Worm (Caenorhabditis elegans): Measurements from ENCODE around the gene sdz-33.

The sdz-33 gene

DNA sequence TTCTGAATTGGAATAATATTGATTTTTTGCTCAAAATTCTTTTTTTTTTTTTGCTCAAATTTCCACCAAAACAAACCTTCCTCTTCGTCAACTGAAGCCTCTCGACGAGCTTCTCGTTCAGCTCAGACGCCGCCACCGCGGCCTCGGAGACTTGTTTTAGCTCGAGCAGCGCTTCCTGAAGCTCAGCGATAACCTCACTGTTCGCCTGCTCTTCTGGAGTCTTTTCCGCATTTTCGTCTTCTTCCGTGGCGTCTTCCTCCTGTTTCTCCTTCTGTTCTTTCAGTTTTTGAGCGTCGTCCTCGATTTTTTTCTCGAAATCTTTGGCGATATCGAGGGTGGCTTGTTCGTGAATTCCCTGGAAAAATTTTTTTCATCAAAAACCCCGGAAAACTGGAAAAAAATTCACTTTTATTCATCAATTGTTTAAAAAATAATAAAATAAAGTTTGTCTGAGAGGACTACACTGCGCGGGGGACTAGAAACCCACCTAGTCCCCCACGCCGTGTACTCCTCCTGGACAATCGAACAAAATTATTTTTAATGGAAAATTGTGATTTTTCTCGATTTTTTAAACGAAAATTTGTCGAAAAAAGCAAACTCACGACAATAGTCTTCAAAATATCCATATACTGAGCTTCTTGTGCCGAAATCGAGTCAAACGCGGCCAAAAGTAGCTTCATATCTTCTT, 38.9 kb downstream of the sdz-33 start (continued):
- TF ChIP-seq F55B11.4 (tag; optimal IDR thresholded peaks at IDR 0.05; ENCODE audit: borderline replicate concordance, insufficient read depth) (no peak), ceh-40 (GFP tag; IDR thresholded peaks at IDR 0.05) (0 out of 2 replicates have a peak, but pooled peaks have one; percentile 24), sptf-2 (GFP tag; optimal IDR thresholded peaks at IDR 0.05) (no peak), unc-62 (GFP tag; optimal IDR thresholded peaks at IDR 0.05) (no peak), hsf-1 (GFP tag; IDR thresholded peaks at IDR 0.05) (peak; percentile 57; the same call in 1 of the 2 replicates), cebp-1 (GFP tag; IDR thresholded peaks at IDR 0.05) (no peak), cebp-1 (tag; optimal IDR thresholded peaks at IDR 0.05) (peak; percentile 55), Y79H2A.3 (GFP tag; conservative IDR thresholded peaks at IDR 0.05) (no peak), snpc-3.4 (tag; optimal IDR thresholded peaks at IDR 0.05) (peak; percentile 58), gei-17 (GFP tag; optimal IDR thresholded peaks at IDR 0.05) (peak; percentile 6), let-607 (tag; optimal IDR thresholded peaks at IDR 0.05) (peak in 1 of 2 experiments; percentile 78), F39B2.1 (GFP tag; IDR thresholded peaks at IDR 0.05) (no peak), pbrm-1 (GFP tag; IDR thresholded peaks at IDR 0.05) (peak; percentile 72), aptf-3 (GFP tag; IDR thresholded peaks at IDR 0.05) (no peak), ceh-58 (GFP tag; IDR thresholded peaks at IDR 0.05) (no peak), nfya-1 (tag; optimal IDR thresholded peaks at IDR 0.05; ENCODE audit: borderline replicate concordance, insufficient read depth) (no peak), dpl-1 (GFP tag; optimal IDR thresholded peaks at IDR 0.05) (peak; percentile 31), T26A5.8 (tag; optimal IDR thresholded peaks at IDR 0.05) (no peak), Y53F4B.3 (GFP tag; IDR thresholded peaks at IDR 0.05) (no peak), F49E8.2 (tag; optimal IDR thresholded peaks at IDR 0.05; ENCODE audit: insufficient read depth) (peak; percentile 39), let-526 (GFP tag; IDR thresholded peaks at IDR 0.05) (peak; percentile 41; the same call in 1 of the 2 replicates), ama-1 (optimal IDR thresholded peaks at IDR 0.05) (no peak), ama-1 (GFP tag; optimal IDR thresholded peaks at IDR 0.05) (no peak), lin-35 (GFP tag; optimal IDR thresholded peaks at IDR 0.05) (peak in 1 of 3 experiments; percentile 78), rec-8 (tag; optimal IDR thresholded peaks at IDR 0.05) (peak in 1 of 2 experiments; percentile 71), F23B12.7 (tag; optimal IDR thresholded peaks at IDR 0.05; ENCODE audit: insufficient read depth) (no peak), D2030.7 (GFP tag; IDR thresholded peaks at IDR 0.05) (peak; percentile 62; the same call in 1 of the 2 replicates), F22D6.2 (tag; optimal IDR thresholded peaks at IDR 0.05) (peak; percentile 49), tlf-1 (GFP tag; optimal IDR thresholded peaks at IDR 0.05) (no peak), hlh-26 (GFP tag; conservative IDR thresholded peaks at IDR 0.05) (no peak), egrh-3 (GFP tag; IDR thresholded peaks at IDR 0.05) (0 out of 2 replicates have a peak, but pooled peaks have one; percentile 17), egl-18 (GFP tag; IDR thresholded peaks at IDR 0.05) (0 out of 2 replicates have a peak, but pooled peaks have one; percentile 57), Y67H2A.10 (GFP tag; conservative IDR thresholded peaks at IDR 0.05) (no peak), B0035.1 (tag; optimal IDR thresholded peaks at IDR 0.05) (peak; percentile 59), nhr-120 (GFP tag; IDR thresholded peaks at IDR 0.05) (no peak), snpc-4 (GFP tag; optimal IDR thresholded peaks at IDR 0.05) (no peak), snpc-4 (tag; optimal IDR thresholded peaks at IDR 0.05) (peak in 1 of 4 experiments; percentile 44), ztf-22 (GFP tag; optimal IDR thresholded peaks at IDR 0.05) (no peak), mxl-1 (tag; optimal IDR thresholded peaks at IDR 0.05) (no peak), lin-40 (tag; optimal IDR thresholded peaks at IDR 0.05) (peak; percentile 86), attf-5 (GFP tag; optimal IDR thresholded peaks at IDR 0.05) (no peak), B0261.1 (tag; optimal IDR thresholded peaks at IDR 0.05) (peak; percentile 20)

All from whole organism, young adult.